Fruit fly (Drosophila melanogaster): ENCODE measurements around the gene CG11756.

CG11756 gene

DNA sequence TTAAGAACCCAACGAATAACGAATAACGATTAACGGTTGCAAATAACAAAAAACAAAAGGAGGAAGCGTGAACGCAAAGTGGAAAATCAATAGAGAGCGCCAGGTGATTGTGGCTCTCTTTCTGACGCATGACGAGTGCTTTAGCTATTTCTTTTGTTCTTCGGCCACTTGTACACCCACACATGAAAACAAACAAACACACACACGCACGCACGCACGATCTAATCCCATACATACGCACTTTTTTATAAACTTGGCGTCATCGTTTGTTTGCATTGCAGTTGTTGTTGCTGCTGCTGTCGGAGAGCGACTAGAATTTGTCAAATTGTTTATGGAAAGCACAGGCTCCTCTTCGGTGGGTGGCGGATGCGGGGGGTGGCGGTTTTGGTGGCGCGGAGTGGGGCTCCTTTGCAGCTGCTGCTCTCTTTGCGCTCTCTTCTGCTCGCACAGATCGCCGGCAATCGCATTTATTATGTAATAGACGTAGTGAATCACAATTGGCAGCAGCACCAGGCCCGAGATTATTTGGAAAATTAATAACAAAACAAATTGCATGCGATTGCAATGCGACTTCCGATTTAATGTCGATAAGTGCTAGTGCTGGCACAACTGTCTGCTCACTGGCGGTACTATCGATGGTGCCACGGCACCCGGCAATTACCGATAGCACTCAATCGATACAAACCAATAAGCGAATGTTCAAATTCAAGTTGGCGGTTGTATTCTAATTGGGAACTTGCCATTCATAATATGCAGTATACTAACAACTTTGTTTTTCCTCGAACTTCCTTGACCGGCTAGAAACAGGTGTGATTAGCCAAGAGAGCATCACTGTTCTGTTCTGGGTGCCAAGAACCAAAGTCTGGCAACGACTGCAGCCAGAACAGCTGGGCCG lies 8.7 kb upstream of the CG11756 start (continued):
- TF ChIP-seq CG18764 (GFP tag; optimal IDR thresholded peaks at IDR 0.05) (no peak), CG5180 (GFP tag; optimal IDR thresholded peaks at IDR 0.05) (no peak), vvl (GFP tag; IDR thresholded peaks at IDR 0.05) (peak; percentile 29; the same call in 1 of the 2 replicates), dimm (GFP tag; IDR thresholded peaks at IDR 0.05) (no peak), CG8281 (tag; optimal IDR thresholded peaks at IDR 0.05) (no peak), CG10979 (tag; optimal IDR thresholded peaks at IDR 0.05) (no peak), corto (GFP tag; optimal IDR thresholded peaks at IDR 0.05) (no peak), Ravus (GFP tag; IDR thresholded peaks at IDR 0.05) (no peak), CG17328 (GFP tag; IDR thresholded peaks at IDR 0.05) (no peak), sd (tag; optimal IDR thresholded peaks at IDR 0.05) (peak; percentile 87), CG7928 (GFP tag; optimal IDR thresholded peaks at IDR 0.05) (peak; percentile 19), Drgx (GFP tag; IDR thresholded peaks at IDR 0.05) (no peak), caup (GFP tag; optimal IDR thresholded peaks at IDR 0.05; ENCODE audit: severe bottlenecking) (peak; percentile 18), CG7556 (GFP tag; optimal IDR thresholded peaks at IDR 0.05) (no peak), H2.0 (GFP tag; IDR thresholded peaks at IDR 0.05) (no peak), CG2116 (GFP tag; optimal IDR thresholded peaks at IDR 0.05) (peak; percentile 77), Hey (tag; optimal IDR thresholded peaks at IDR 0.05) (peak; percentile 10), CG8478 (optimal IDR thresholded peaks at IDR 0.05) (no peak), zfh1 (GFP tag; IDR thresholded peaks at IDR 0.05) (0 out of 3 replicates have a peak, but pooled peaks have one; percentile 21), kni (GFP tag; optimal IDR thresholded peaks at IDR 0.05) (no peak), chm (GFP tag; IDR thresholded peaks at IDR 0.05) (no peak), salm (tag; optimal IDR thresholded peaks at IDR 0.05) (no peak), lab (GFP tag; optimal IDR thresholded peaks at IDR 0.05) (peak; percentile 12), dysf (GFP tag; IDR thresholded peaks at IDR 0.05) (no peak), CG9817 (tag; optimal IDR thresholded peaks at IDR 0.05) (peak; percentile 52), esg (GFP tag; conservative IDR thresholded peaks at IDR 0.05) (peak; percentile 27; the same call in 1 of the 2 replicates), CG1024 (GFP tag; IDR thresholded peaks at IDR 0.05) (no peak), sqz (GFP tag; optimal IDR thresholded peaks at IDR 0.05) (peak; percentile 68), Aef1 (GFP tag; IDR thresholded peaks at IDR 0.05) (no peak; the same call in 2 of the 3 replicates), CG9797 (GFP tag; optimal IDR thresholded peaks at IDR 0.05) (peak; percentile 56), nom (GFP tag; optimal IDR thresholded peaks at IDR 0.05) (no peak), Sox102F (GFP tag; optimal IDR thresholded peaks at IDR 0.05) (peak; percentile 18), Spps (tag; optimal IDR thresholded peaks at IDR 0.05) (no peak), CG15601 (tag; optimal IDR thresholded peaks at IDR 0.05) (peak; percentile 36), trh (GFP tag; optimal IDR thresholded peaks at IDR 0.05) (no peak), CG34224 (GFP tag; IDR thresholded peaks at IDR 0.05; ENCODE audit: partially characterized antibody) (peak; percentile 84), luna (GFP tag; optimal IDR thresholded peaks at IDR 0.05) (no peak), Rfx (GFP tag; IDR thresholded peaks at IDR 0.05) (peak; percentile 68), ac (GFP tag; optimal IDR thresholded peaks at IDR 0.05) (no peak), HLH3B (GFP tag; IDR thresholded peaks at IDR 0.05) (0 out of 2 replicates have a peak, but pooled peaks have one; percentile 10), CG14014 (GFP tag; IDR thresholded peaks at IDR 0.05) (0 out of 2 replicates have a peak, but pooled peaks have one; percentile 19), slp2 (GFP tag; optimal IDR thresholded peaks at IDR 0.05) (peak; percentile 31), CG2202 (tag; optimal IDR thresholded peaks at IDR 0.05) (no peak), CG6254 (GFP tag; optimal IDR thresholded peaks at IDR 0.05) (no peak), otp (GFP tag; IDR thresholded peaks at IDR 0.05) (no peak), CG3163 (GFP tag; optimal IDR thresholded peaks at IDR 0.05) (peak; percentile 42), CG8944 (GFP tag; optimal IDR thresholded peaks at IDR 0.05) (peak; percentile 66), Asciz (GFP tag; optimal IDR thresholded peaks at IDR 0.05) (no peak), maf-S (GFP tag; optimal IDR thresholded peaks at IDR 0.05) (peak; percentile 33)
